Worm (Caenorhabditis elegans) whole organism, L1 larva: ENCODE data around the gene ZK1320.7.

ENCODE experiments used
- elt-3 ChIP-seq, 6 experiments: fragments of 150-350 bp in 1 of 6; sonication (generic microtip); optimal IDR thresholded peaks; 2 replicates each; lab custom pipeline; 2017 to 2018; ENCODE audit warnings: missing biosample characterization in 6 of 6, missing genetic modification characterization in 6 of 6, inconsistent platforms in 1 of 6
- ets-5 ChIP-seq: fragments of 200-800 bp; sonication (Bioruptor generic); IDR thresholded peaks from 2 replicates; pipeline ENCODE4 v1.3.6; 2022; ENCODE audit warnings: missing genetic modification characterization, missing compliant biosample characterization
- fkh-10 ChIP-seq: sonication (generic microtip); optimal IDR thresholded peaks from 2 replicates; lab custom pipeline; 2017; ENCODE audit warnings: missing biosample characterization, missing genetic modification reagents, missing genetic modification characterization
- irx-1 ChIP-seq: sonication (generic microtip); optimal IDR thresholded peaks from 2 replicates; lab custom pipeline; 2016; ENCODE audit warnings: missing genetic modification characterization, missing compliant biosample characterization
- jun-1 ChIP-seq: fragments of 150-350 bp; optimal IDR thresholded peaks from 2 replicates; lab custom pipeline; 2014; ENCODE audit warnings: missing biosample characterization, missing genetic modification reagents, missing genetic modification characterization
- lin-39 ChIP-seq: fragments of 150-350 bp; optimal IDR thresholded peaks from 2 replicates; lab custom pipeline; 2014; ENCODE audit warnings: missing biosample characterization, missing genetic modification reagents, missing genetic modification characterization
- lir-3 ChIP-seq: sonication (generic microtip); optimal IDR thresholded peaks from 2 replicates; lab custom pipeline; 2016; ENCODE audit warnings: mild to moderate bottlenecking, missing genetic modification characterization, moderate library complexity, missing compliant biosample characterization; ENCODE audit not compliant: poor library complexity
- sox-4 ChIP-seq: sonication (generic microtip); optimal IDR thresholded peaks from 2 replicates; lab custom pipeline; 2016; ENCODE audit warnings: missing genetic modification characterization, missing compliant biosample characterization
- sup-37 ChIP-seq: fragments of 200-800 bp; sonication (Bioruptor generic); optimal IDR thresholded peaks from 2 replicates; lab custom pipeline; 2018; ENCODE audit warnings: mild to moderate bottlenecking, missing genetic modification characterization, missing compliant biosample characterization
- ztf-4 ChIP-seq: fragments of 150-350 bp; optimal IDR thresholded peaks from 2 replicates; lab custom pipeline; 2014; ENCODE audit warnings: missing biosample characterization, missing genetic modification characterization

- TF ChIP-seq lin-39 (tag; lab: Kevin White, UChicago): no peak
- TF ChIP-seq ztf-4 (tag; lab: Kevin White, UChicago): no peak
- TF ChIP-seq sup-37 (GFP tag; lab: Kevin White, UChicago): no peak
- TF ChIP-seq lir-3: no peak
- TF ChIP-seq fkh-10 (GFP tag; lab: Kevin White, UChicago): no peak
- TF ChIP-seq sox-4: no peak
- no peak for TF ChIP-seq irx-1 (tag; lab: Kevin White, UChicago)
- TF ChIP-seq ets-5 (GFP tag; lab: Robert Waterston, UW): no peak
- TF ChIP-seq elt-3 (tag; optimal IDR thresholded peaks at IDR 0.05; lab: Kevin White, UChicago): no peak
- TF ChIP-seq jun-1: no peak
These were observed 11.0 kb upstream of the ZK1320.7 start, which contains the start of gene ZK1320.3 for ce11 chrII:9660379-9660778.
